Fruit fly (Drosophila melanogaster): Measurements from ENCODE around the gene Ldsdh1.

Ldsdh1 gene

DNA sequence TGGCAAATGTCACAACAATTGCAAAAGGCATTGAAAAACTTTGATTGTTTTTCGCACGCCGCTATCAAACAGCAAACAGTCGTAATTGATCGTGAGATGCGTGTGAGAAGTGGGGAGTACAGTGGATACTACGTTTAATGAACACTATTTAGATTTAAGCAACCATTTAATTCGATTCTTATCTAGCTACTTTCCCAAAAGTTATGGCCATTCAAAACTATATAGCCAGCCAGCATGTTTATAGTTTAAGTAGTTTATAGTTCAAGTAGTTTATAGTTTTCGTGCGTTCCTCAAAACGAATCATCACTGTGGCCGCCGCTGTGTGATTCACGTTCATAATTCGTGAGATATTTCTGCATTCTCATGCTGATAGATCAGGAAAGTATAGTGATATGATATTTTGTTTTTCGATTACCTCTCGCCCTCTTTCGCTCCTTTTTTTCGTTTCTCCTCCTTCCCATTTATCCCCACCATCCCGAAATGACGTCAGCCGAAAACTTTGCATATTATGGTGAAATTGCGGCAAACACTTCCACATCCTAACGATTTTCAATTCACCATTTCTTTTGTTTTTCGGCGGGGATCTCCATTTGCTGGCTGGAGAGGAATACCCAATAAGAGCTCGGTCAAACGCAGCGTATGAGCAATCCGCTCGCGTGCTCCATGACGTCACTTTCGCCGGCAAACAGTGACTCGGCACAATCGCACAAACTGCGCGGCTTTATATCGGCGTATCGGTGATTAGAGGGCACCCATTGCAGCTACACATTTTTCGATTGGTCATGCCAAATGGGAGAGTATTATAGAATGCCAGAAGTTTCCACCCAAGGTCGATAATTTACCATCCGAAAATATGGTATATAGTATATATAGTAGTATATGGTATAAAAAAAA is 32.2 kb upstream of the Ldsdh1 start:
- no peak for TF ChIP-seq CG10348 (GFP tag; IDR thresholded peaks at IDR 0.05)
- TF ChIP-seq EcR (GFP tag; optimal IDR thresholded peaks at IDR 0.05), result no peak
- TF ChIP-seq CG15710 (tag; optimal IDR thresholded peaks at IDR 0.05), result peak; percentile 8
- 0 out of 3 replicates have a peak, but pooled peaks have one; percentile 10 for TF ChIP-seq fd96Ca (GFP tag; IDR thresholded peaks at IDR 0.05)
- TF ChIP-seq Pif1B (GFP tag; optimal IDR thresholded peaks at IDR 0.05), result no peak
- no peak for TF ChIP-seq CG17806 (tag; optimal IDR thresholded peaks at IDR 0.05)
- TF ChIP-seq CG9948 (tag; optimal IDR thresholded peaks at IDR 0.05), result peak; percentile 5

DNA sequence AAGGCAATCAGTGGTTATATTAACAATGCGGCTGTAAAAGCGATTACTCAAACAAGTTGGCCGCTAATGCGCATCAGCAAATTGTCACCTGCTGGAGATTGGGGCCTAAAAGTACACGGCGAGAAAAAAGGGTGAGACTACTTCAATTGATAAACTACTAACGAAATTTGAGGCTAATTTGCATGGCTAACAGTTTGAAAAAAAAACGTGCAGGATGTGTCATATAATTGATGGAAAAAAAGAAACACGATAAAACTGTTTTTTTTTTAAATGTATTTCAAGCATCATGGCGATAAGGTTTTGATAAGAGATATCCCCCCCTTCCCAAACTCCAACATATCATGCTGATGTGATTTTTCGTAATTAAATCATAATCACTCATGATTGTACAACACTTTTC is 31.3 kb upstream of the Ldsdh1 start:
- TF ChIP-seq CG9948 (tag; optimal IDR thresholded peaks at IDR 0.05) (no peak), fd96Ca (GFP tag; IDR thresholded peaks at IDR 0.05) (0 out of 3 replicates have a peak, but pooled peaks have one; percentile 14), CG34367 (tag; optimal IDR thresholded peaks at IDR 0.05) (no peak), CG8301 (tag; optimal IDR thresholded peaks at IDR 0.05) (no peak)

DNA sequence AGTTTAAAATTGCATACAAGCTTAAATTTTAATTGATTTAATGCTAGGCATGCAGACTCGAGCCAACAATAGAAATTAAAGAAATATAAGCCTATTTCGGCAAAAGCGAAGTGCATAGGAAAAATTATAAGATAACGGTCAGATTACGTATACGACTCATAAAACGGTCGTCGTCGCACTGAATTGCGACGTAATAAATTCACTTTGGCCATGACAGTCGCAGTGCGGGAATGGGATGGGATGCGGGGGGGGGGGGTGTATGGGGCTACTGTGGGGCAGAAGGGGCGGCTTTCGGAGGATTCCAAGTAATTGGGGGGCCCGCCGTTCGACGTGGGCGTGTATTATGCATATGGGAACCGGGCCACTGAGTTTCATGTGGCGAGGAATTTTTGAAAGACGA is 29.6 kb upstream of the Ldsdh1 start:
- TF ChIP-seq CG10348 (GFP tag; IDR thresholded peaks at IDR 0.05), result no peak
- TF ChIP-seq CG12605 (GFP tag; IDR thresholded peaks at IDR 0.05), result no peak
- TF ChIP-seq CG17806 (tag; optimal IDR thresholded peaks at IDR 0.05), result no peak
- no peak for TF ChIP-seq Pif1B (GFP tag; optimal IDR thresholded peaks at IDR 0.05)
- no peak for TF ChIP-seq CG13204 (GFP tag; optimal IDR thresholded peaks at IDR 0.05)
- no peak for TF ChIP-seq Ets98B (GFP tag; IDR thresholded peaks at IDR 0.05)
- no peak for TF ChIP-seq CG14655 (GFP tag; optimal IDR thresholded peaks at IDR 0.05)
- TF ChIP-seq Snoo (tag; optimal IDR thresholded peaks at IDR 0.05), result no peak
- TF ChIP-seq gl (tag; optimal IDR thresholded peaks at IDR 0.05), result no peak
- TF ChIP-seq CG32121 (GFP tag; IDR thresholded peaks at IDR 0.05), result no peak
- no peak for TF ChIP-seq CG8301 (tag; optimal IDR thresholded peaks at IDR 0.05)
- no peak for TF ChIP-seq CG34367 (tag; optimal IDR thresholded peaks at IDR 0.05)
- TF ChIP-seq CG8159 (tag; optimal IDR thresholded peaks at IDR 0.05), result no peak
- TF ChIP-seq CG4496 (GFP tag; IDR thresholded peaks at IDR 0.05), result no peak

DNA sequence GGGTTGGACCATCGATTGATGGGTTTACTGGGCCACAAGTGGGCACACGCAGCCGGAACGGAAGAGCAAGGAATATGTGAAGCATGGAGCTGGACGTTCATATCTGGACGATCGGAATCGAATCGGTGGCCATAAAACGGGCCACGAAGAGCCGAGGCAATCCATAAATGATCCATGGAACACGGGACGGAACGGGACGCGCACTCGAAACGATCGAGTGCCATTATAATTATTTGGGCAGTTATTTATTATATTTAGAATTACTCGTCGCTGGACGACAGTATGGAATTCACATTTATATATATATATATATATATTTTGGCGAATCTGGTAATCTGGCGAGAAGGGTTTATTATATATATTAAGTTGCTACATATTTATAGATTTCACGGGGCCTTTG is 26.5 kb upstream of the Ldsdh1 start:
- TF ChIP-seq fd96Ca (GFP tag; IDR thresholded peaks at IDR 0.05) (no peak), EcR (GFP tag; optimal IDR thresholded peaks at IDR 0.05) (no peak), CG15710 (tag; optimal IDR thresholded peaks at IDR 0.05) (no peak), CG32121 (GFP tag; IDR thresholded peaks at IDR 0.05) (no peak), CG9948 (tag; optimal IDR thresholded peaks at IDR 0.05) (no peak), CG34367 (tag; optimal IDR thresholded peaks at IDR 0.05) (no peak), D1 (tag; optimal IDR thresholded peaks at IDR 0.05) (no peak), Pif1B (GFP tag; optimal IDR thresholded peaks at IDR 0.05) (no peak), CG14655 (GFP tag; optimal IDR thresholded peaks at IDR 0.05) (no peak), CG13204 (GFP tag; optimal IDR thresholded peaks at IDR 0.05) (no peak), rn (GFP tag; IDR thresholded peaks at IDR 0.05) (no peak)

DNA sequence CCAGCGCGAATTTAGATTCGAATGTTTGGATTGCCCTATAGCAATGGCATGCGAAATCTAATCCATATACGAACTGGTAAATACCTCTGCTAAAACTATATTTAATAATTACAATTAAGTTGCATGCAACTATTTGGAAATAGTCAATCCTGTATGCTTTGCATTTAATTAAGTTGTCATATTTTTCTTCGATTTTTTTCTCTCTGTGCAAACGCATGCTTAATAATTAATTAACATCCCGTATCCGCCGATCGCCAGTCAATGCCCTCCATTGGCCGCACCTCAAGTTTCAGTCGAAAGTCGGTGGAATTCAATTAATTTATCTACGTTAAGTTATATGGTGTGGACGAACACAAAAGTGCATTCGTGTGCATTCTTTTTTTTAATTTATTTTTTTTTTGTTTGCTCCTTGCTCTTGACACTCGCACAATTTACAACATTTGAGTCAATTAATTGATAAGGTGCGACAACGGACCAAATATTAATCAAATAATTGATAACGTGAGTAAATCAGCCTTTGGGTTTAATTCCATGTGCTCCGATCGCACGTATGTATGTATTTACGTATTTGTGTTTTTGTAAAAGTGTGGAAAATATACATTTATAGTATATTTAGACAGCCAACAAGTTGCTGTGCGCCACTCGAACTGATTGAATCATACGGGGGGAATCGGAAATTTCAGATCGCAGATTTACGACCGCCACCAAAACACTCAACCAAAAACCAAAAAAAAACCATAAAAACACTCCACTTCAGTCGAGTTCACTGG is 25.1 kb upstream of the Ldsdh1 start:
- TF ChIP-seq CG32121 (GFP tag; IDR thresholded peaks at IDR 0.05) (no peak), Pif1A (GFP tag; optimal IDR thresholded peaks at IDR 0.05) (no peak), CG8159 (tag; optimal IDR thresholded peaks at IDR 0.05) (no peak), CG10348 (GFP tag; IDR thresholded peaks at IDR 0.05) (no peak), CG4496 (GFP tag; IDR thresholded peaks at IDR 0.05) (no peak), CG13204 (GFP tag; optimal IDR thresholded peaks at IDR 0.05) (no peak), fd96Ca (GFP tag; IDR thresholded peaks at IDR 0.05) (no peak)

DNA sequence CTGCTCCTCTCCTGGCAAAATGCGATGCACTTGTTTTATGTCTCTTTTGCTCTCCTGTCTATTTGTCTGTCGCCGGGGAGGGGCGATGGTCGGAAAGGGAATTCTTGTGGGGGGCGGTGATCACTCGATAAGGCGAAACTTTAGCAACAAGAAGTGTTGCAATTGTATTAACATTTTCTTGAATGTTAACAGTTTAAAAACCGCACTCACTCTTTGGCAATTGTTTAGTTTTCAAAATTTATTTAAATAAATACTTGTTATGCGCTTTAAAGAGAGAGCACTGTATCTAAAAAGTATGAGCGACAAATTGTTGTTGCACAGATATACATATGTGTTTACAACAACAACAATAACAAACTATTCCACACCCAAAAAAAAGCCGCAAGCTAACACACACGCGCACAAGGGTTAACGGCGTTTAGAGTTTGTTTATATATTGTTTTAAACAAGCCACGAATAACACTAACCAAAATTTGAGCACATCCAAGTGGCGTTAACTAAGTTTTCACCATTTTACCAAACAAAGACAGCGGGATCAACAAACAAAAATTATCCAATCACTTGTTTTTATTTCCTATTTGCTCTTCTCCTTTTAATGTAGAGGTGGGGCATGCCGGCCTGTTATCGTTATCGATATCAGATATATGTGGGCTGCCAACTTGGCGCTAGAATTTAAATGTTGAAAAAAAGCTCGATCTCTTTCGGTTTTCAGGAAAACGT is 20.2 kb upstream of the Ldsdh1 start, which contains the start of gene CG2258:
CG2258 (minus strand) TSS at position 617 of the 720 bp plus-strand sequence.
- TF ChIP-seq CG14655 (GFP tag; optimal IDR thresholded peaks at IDR 0.05) (peak; percentile 93), gl (tag; optimal IDR thresholded peaks at IDR 0.05) (peak; percentile 70), CG13204 (GFP tag; optimal IDR thresholded peaks at IDR 0.05) (peak; percentile 73), CG17806 (tag; optimal IDR thresholded peaks at IDR 0.05) (peak; percentile 89), Pif1A (GFP tag; optimal IDR thresholded peaks at IDR 0.05) (peak; percentile 88), EcR (GFP tag; optimal IDR thresholded peaks at IDR 0.05) (no peak), rn (GFP tag; IDR thresholded peaks at IDR 0.05) (peak; percentile 91), CG12605 (GFP tag; IDR thresholded peaks at IDR 0.05) (peak; percentile 96), D1 (tag; optimal IDR thresholded peaks at IDR 0.05) (peak; percentile 37), CG9948 (tag; optimal IDR thresholded peaks at IDR 0.05) (peak; percentile 88), CG4496 (GFP tag; IDR thresholded peaks at IDR 0.05) (peak; percentile 98), CG10348 (GFP tag; IDR thresholded peaks at IDR 0.05) (peak; percentile 73; the same call in 1 of the 2 replicates), CG32121 (GFP tag; IDR thresholded peaks at IDR 0.05) (peak; percentile 97), Snoo (tag; optimal IDR thresholded peaks at IDR 0.05) (peak; percentile 40), Ets98B (GFP tag; IDR thresholded peaks at IDR 0.05) (peak; percentile 97), fd96Ca (GFP tag; IDR thresholded peaks at IDR 0.05) (peak; percentile 96), CG8301 (tag; optimal IDR thresholded peaks at IDR 0.05) (peak; percentile 91), Pif1B (GFP tag; optimal IDR thresholded peaks at IDR 0.05) (peak; percentile 91), CG8159 (tag; optimal IDR thresholded peaks at IDR 0.05) (peak; percentile 88), CG34367 (tag; optimal IDR thresholded peaks at IDR 0.05) (peak; percentile 87), CG15710 (tag; optimal IDR thresholded peaks at IDR 0.05) (peak; percentile 91)

Measured in whole organism, pupa.